Worm (Caenorhabditis elegans): ENCODE results near the gene gadr-4.
A peak's percentile ranks its signal among the peaks of the same experiment; 100 is the strongest.

ce11 chrII:4092502-4092901, 30.1 kb upstream of the gadr-4 start:
- TF ChIP-seq flt-1 (GFP tag; IDR thresholded peaks at IDR 0.05), result 0 out of 2 replicates have a peak, but pooled peaks have one; percentile 40
- TF ChIP-seq klf-2 (GFP tag; conservative IDR thresholded peaks at IDR 0.05), result no peak

Measured in whole organism, midembryonic.